Worm (Caenorhabditis elegans): Measurements from ENCODE around the gene sri-46.

Gene sri-46

DNA sequence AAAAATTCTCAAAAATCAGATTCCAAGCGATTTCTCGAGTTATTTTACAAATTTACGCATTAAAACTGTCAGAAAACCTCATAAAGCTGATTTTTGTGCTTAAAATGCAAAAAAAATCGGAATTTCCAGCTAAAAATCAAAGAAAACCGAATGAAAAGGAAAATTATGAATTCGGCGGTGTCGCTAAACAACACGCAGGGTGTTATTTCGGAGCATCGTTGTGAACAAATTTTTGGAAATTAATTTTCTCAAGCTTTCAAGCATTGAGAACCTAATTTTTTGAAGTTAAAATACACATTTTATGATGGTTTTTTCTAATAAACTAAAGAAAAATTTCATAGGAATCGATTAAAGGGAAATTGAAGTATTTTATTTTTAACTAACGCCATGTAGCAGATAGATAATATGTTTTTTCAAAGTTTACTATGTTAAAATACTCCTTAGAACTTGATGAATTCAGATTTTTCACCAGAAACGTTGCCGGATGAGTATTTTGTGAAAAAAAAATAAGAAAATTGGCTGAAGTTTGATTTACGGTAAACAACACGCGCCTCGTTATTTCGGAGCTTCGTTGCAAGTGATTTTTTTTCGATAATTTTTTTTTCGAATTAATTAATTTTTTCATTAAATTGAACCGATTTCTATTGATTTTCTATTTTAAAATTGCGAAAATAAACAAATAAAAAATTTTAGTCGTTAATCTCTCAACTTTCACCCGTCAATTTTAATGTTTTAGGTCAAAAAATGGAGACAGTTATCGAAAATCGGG is 30.6 kb upstream of the sri-46 start, which contains the start of gene thoc-1 (continued):
- TF ChIP-seq aha-1 (tag; optimal IDR thresholded peaks at IDR 0.05), result no peak
- no peak for TF ChIP-seq pax-3 (tag; optimal IDR thresholded peaks at IDR 0.05)
- TF ChIP-seq ztf-4 (tag; optimal IDR thresholded peaks at IDR 0.05), result no peak
- TF ChIP-seq ceh-63 (GFP tag; optimal IDR thresholded peaks at IDR 0.05), result no peak
- no peak for TF ChIP-seq ztf-11 (tag; optimal IDR thresholded peaks at IDR 0.05)
- peak in 1 of 2 experiments; percentile 11 for TF ChIP-seq lin-35 (GFP tag; optimal IDR thresholded peaks at IDR 0.05)
- TF ChIP-seq efl-1 (optimal IDR thresholded peaks at IDR 0.05), result peak in 1 of 2 experiments; percentile 33
- peak in 1 of 2 experiments; percentile 72 for TF ChIP-seq efl-1 (GFP tag; optimal IDR thresholded peaks at IDR 0.05 in 1 of 2)
- no peak for TF ChIP-seq F16B12.6 (tag; optimal IDR thresholded peaks at IDR 0.05)
- TF ChIP-seq hlh-4 (tag; optimal IDR thresholded peaks at IDR 0.05), result no peak
- no peak for TF ChIP-seq ceh-88 (GFP tag; IDR thresholded peaks at IDR 0.05)
- no peak for TF ChIP-seq rnt-1 (tag; optimal IDR thresholded peaks at IDR 0.05)

DNA sequence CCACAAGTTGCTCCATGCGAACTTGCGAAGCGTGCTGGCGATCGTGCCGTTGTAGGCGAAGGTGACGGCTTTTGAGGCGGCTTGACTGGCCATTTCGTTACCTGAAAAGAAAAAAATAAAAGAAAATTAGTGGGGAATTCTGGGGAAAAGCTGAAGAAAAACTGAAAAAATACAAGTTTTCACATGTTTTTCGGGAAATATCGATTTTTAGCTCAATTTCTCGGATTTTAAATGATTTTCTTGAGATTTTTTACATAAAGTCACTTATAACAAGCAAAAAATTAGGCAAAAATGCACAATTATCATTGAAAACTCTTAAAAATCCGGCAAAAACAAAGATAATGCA is 30.1 kb upstream of the sri-46 start, which contains the start of gene T02H6.11:
T02H6.11 (minus strand) TSS at position 101 of the 346 bp plus-strand sequence.
- TF ChIP-seq ztf-4 (tag; optimal IDR thresholded peaks at IDR 0.05) (no peak), isw-1 (GFP tag; IDR thresholded peaks at IDR 0.05) (no peak), sptf-1 (tag; optimal IDR thresholded peaks at IDR 0.05) (no peak), nhr-20 (tag; optimal IDR thresholded peaks at IDR 0.05) (no peak), lin-14 (GFP tag; optimal IDR thresholded peaks at IDR 0.05) (no peak), nhr-76 (tag; optimal IDR thresholded peaks at IDR 0.05) (no peak), pag-3 (tag; optimal IDR thresholded peaks at IDR 0.05; ENCODE audit: borderline replicate concordance, insufficient read depth) (no peak), C04F5.9 (tag; optimal IDR thresholded peaks at IDR 0.05) (no peak), nhr-12 (tag; optimal IDR thresholded peaks at IDR 0.05) (no peak), fkh-8 (tag; optimal IDR thresholded peaks at IDR 0.05) (no peak), elt-3 (tag; optimal IDR thresholded peaks at IDR 0.05) (no peak)

DNA sequence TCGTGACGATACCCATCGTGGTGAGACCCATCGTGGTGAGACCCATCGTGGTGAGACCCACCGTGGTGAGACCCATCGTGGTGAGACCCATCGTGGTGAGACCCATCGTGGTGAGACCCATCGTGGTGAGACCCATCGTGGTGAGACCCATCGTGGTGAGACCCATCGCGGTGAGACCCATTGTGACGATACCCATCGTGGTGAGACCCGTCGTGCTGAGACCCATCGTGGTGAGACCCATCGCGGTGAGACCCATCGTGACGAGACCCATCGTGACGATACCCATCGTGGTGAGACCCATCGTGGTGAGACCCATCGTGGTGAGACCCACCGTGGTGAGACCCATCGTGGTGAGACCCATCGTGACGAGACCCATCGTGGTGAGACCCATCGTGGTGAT is 24.2 kb upstream of the sri-46 start:
- TF ChIP-seq unc-98 (GFP tag; IDR thresholded peaks at IDR 0.05), result peak; percentile 13; the same call in 1 of the 2 replicates
- TF ChIP-seq ets-5 (GFP tag; IDR thresholded peaks at IDR 0.05), result peak; percentile 61; the same call in 1 of the 2 replicates
- TF ChIP-seq grh-1 (GFP tag; IDR thresholded peaks at IDR 0.05), result peak; percentile 39; the same call in 1 of the 2 replicates

DNA sequence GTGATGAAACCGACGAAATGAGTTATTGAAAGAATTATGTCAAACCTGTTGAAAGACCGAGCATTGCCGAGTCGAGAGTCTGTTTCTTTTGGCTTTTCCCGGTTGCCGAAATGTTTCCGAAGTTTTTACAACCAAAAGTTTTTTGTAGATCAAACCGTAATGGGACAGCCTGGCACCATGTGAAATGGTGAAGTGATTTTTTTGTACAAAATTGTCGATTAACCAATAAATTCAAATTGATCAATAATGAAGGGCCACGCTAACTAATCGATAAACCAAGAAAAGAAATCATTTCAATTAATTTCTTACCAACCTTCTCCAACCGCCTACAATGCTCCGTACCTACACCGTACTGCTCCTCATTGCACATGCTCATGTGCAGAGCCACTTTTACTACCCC is 20.6 kb upstream of the sri-46 start, which contains the start of gene T02H6.3:
T02H6.3 (plus strand) TSS at position 301 of the 400 bp plus-strand sequence.
- no peak for TF ChIP-seq alr-1 (tag; optimal IDR thresholded peaks at IDR 0.05; ENCODE audit: borderline replicate concordance)
- TF ChIP-seq isw-1 (GFP tag; IDR thresholded peaks at IDR 0.05), result no peak
- TF ChIP-seq C16A3.4 (tag; optimal IDR thresholded peaks at IDR 0.05), result no peak
- TF ChIP-seq efl-3 (GFP tag; optimal IDR thresholded peaks at IDR 0.05), result no peak
- no peak for TF ChIP-seq pax-3 (tag; optimal IDR thresholded peaks at IDR 0.05)
- TF ChIP-seq hpl-2 (GFP tag; optimal IDR thresholded peaks at IDR 0.05), result no peak
- no peak for TF ChIP-seq zag-1 (tag; optimal IDR thresholded peaks at IDR 0.05)
- TF ChIP-seq mef-2 (tag; optimal IDR thresholded peaks at IDR 0.05), result no peak

DNA sequence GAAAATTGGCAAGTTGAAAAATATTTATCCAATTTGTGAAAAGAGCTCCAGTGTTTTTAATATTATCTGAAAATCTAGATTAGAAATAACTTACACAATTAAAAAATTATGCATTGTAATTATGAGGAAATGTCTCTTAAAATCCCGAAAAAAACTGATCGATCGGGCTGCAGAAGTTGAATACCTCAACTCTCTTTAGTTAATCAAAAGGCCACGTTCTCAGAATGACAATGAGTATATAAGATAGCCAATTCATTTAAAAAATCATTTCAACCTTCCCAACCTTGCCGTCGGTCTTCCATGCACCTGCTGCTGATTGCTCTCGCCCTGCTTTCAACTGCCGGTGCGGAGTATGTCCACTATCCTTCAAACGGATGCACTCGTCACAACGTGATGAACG is 18.8 kb upstream of the sri-46 start, which contains the start of gene T02H6.4:
T02H6.4 (plus strand) TSS at position 301 of the 400 bp plus-strand sequence.
- TF ChIP-seq efl-3 (GFP tag; optimal IDR thresholded peaks at IDR 0.05) (no peak), pqm-1 (tag; optimal IDR thresholded peaks at IDR 0.05) (no peak), elt-3 (tag; optimal IDR thresholded peaks at IDR 0.05) (no peak), isw-1 (GFP tag; IDR thresholded peaks at IDR 0.05) (no peak), dsc-1 (tag; optimal IDR thresholded peaks at IDR 0.05) (no peak), egl-13 (tag; optimal IDR thresholded peaks at IDR 0.05) (no peak), nhr-85 (tag) (no peak), aly-2 (tag; optimal IDR thresholded peaks at IDR 0.05) (no peak), mdl-1 (tag; optimal IDR thresholded peaks at IDR 0.05) (no peak), sptf-1 (tag; optimal IDR thresholded peaks at IDR 0.05) (no peak), C34B4.2 (tag; optimal IDR thresholded peaks at IDR 0.05) (no peak)
